Worm (Caenorhabditis elegans): ENCODE measurements around the gene M03A1.3.

The M03A1.3 gene

ce11 chrII:4562503-4563000, 5.0 kb downstream of the M03A1.3 start, which contains the start of gene dao-2 (continued):
- TF ChIP-seq lin-13 (GFP tag; optimal IDR thresholded peaks at IDR 0.05), result no peak
- peak; percentile 33 for TF ChIP-seq sma-3 (GFP tag; optimal IDR thresholded peaks at IDR 0.05)
- no peak for TF ChIP-seq ztf-1 (GFP tag; conservative IDR thresholded peaks at IDR 0.05)
- TF ChIP-seq nhr-129 (tag; optimal IDR thresholded peaks at IDR 0.05), result no peak
- no peak for TF ChIP-seq crh-2 (tag; optimal IDR thresholded peaks at IDR 0.05)
- TF ChIP-seq C34F6.9 (tag; optimal IDR thresholded peaks at IDR 0.05), result no peak
- no peak for TF ChIP-seq ztf-11 (tag; optimal IDR thresholded peaks at IDR 0.05)
- peak; percentile 2 for TF ChIP-seq sma-9 (GFP tag; optimal IDR thresholded peaks at IDR 0.05)
- no peak for TF ChIP-seq sma-9 (tag; optimal IDR thresholded peaks at IDR 0.05)

- TF ChIP-seq ceh-82 (tag; optimal IDR thresholded peaks at IDR 0.05), result no peak
- no peak for TF ChIP-seq nhr-23 (tag; optimal IDR thresholded peaks at IDR 0.05)
- TF ChIP-seq ztf-4 (tag; optimal IDR thresholded peaks at IDR 0.05), result no peak
- TF ChIP-seq nhr-77 (tag; optimal IDR thresholded peaks at IDR 0.05), result no peak
- TF ChIP-seq skn-1 (tag; optimal IDR thresholded peaks at IDR 0.05), result no peak
- no peak for TF ChIP-seq unc-39 (tag; optimal IDR thresholded peaks at IDR 0.05)
- TF ChIP-seq blmp-1 (tag; optimal IDR thresholded peaks at IDR 0.05; ENCODE audit: insufficient read depth), result no peak
- TF ChIP-seq R02D3.7 (tag; optimal IDR thresholded peaks at IDR 0.05), result no peak
- no peak for TF ChIP-seq lin-11 (tag; optimal IDR thresholded peaks at IDR 0.05)
- TF ChIP-seq lin-13 (GFP tag; optimal IDR thresholded peaks at IDR 0.05), result no peak
- TF ChIP-seq mdl-1 (tag; optimal IDR thresholded peaks at IDR 0.05), result no peak
- TF ChIP-seq mab-5 (tag; optimal IDR thresholded peaks at IDR 0.05), result no peak
- no peak for TF ChIP-seq elt-1 (tag; optimal IDR thresholded peaks at IDR 0.05)
- TF ChIP-seq C34F6.9 (tag; optimal IDR thresholded peaks at IDR 0.05), result no peak
- TF ChIP-seq egl-27 (tag; optimal IDR thresholded peaks at IDR 0.05), result no peak
- TF ChIP-seq aly-2 (tag; optimal IDR thresholded peaks at IDR 0.05), result no peak
- TF ChIP-seq nhr-237 (tag; optimal IDR thresholded peaks at IDR 0.05), result no peak
Observed at ce11 chrII:4565205-4565604, 7.6 kb downstream of the M03A1.3 start.

- TF ChIP-seq elt-3 (tag; optimal IDR thresholded peaks at IDR 0.05) (no peak), aly-2 (tag; optimal IDR thresholded peaks at IDR 0.05) (no peak), mbf-1 (tag; optimal IDR thresholded peaks at IDR 0.05) (no peak), nhr-12 (tag; optimal IDR thresholded peaks at IDR 0.05) (no peak), nhr-10 (tag; optimal IDR thresholded peaks at IDR 0.05) (no peak), sma-3 (GFP tag; optimal IDR thresholded peaks at IDR 0.05) (no peak)
Observed at ce11 chrII:4566237-4566636, 8.7 kb downstream of the M03A1.3 start.

- TF ChIP-seq nhr-237 (tag; optimal IDR thresholded peaks at IDR 0.05), result no peak
- TF ChIP-seq nhr-6 (tag; optimal IDR thresholded peaks at IDR 0.05), result no peak
- no peak for TF ChIP-seq Y55F3AM.14 (GFP tag; optimal IDR thresholded peaks at IDR 0.05)
Observed at ce11 chrII:4571112-4571511, 13.5 kb downstream of the M03A1.3 start.

ce11 chrII:4571868-4572267, 14.3 kb downstream of the M03A1.3 start, which contains the start of gene vab-1:
Gene vab-1 (plus strand): TSS chrII:4572000.
- TF ChIP-seq unc-55 (GFP tag; optimal IDR thresholded peaks at IDR 0.05), result no peak
- TF ChIP-seq nhr-21 (tag; optimal IDR thresholded peaks at IDR 0.05), result no peak
- no peak for TF ChIP-seq R02D3.7 (tag; optimal IDR thresholded peaks at IDR 0.05)

ce11 chrII:4572579-4572978, 15.0 kb downstream of the M03A1.3 start:
- TF ChIP-seq mdl-1 (tag; optimal IDR thresholded peaks at IDR 0.05) (no peak), ceh-16 (tag; optimal IDR thresholded peaks at IDR 0.05) (no peak), elt-3 (tag; optimal IDR thresholded peaks at IDR 0.05) (no peak), nhr-10 (tag; optimal IDR thresholded peaks at IDR 0.05) (no peak), peb-1 (tag; optimal IDR thresholded peaks at IDR 0.05) (no peak), ztf-11 (tag; optimal IDR thresholded peaks at IDR 0.05) (no peak), sem-4 (tag; optimal IDR thresholded peaks at IDR 0.05) (no peak), nhr-21 (tag; optimal IDR thresholded peaks at IDR 0.05) (no peak), R02D3.7 (tag; optimal IDR thresholded peaks at IDR 0.05) (no peak), unc-62 (GFP tag; optimal IDR thresholded peaks at IDR 0.05) (no peak), unc-55 (GFP tag; optimal IDR thresholded peaks at IDR 0.05) (no peak), F13H6.1 (tag; optimal IDR thresholded peaks at IDR 0.05) (no peak), ztf-1 (GFP tag; conservative IDR thresholded peaks at IDR 0.05) (no peak), alr-1 (tag; optimal IDR thresholded peaks at IDR 0.05) (no peak), nhr-11 (tag; optimal IDR thresholded peaks at IDR 0.05) (no peak), mab-5 (tag; optimal IDR thresholded peaks at IDR 0.05) (no peak), ztf-4 (tag; optimal IDR thresholded peaks at IDR 0.05) (no peak), aly-2 (tag; optimal IDR thresholded peaks at IDR 0.05) (no peak), nhr-129 (tag; optimal IDR thresholded peaks at IDR 0.05) (no peak)
